Fruit fly (Drosophila melanogaster): Measurements from ENCODE around the gene CG44422.

CG44422 gene

dm6 chrX:11338047-11338747, 35.6 kb upstream of the CG44422 start (continued):
- TF ChIP-seq CG6654 (GFP tag; optimal IDR thresholded peaks at IDR 0.05): peak; percentile 48
- peak; percentile 90 for TF ChIP-seq Med (GFP tag)
- TF ChIP-seq az2 (GFP tag; optimal IDR thresholded peaks at IDR 0.05): peak; percentile 69
- peak; percentile 39 for TF ChIP-seq Sox100B (GFP tag; optimal IDR thresholded peaks at IDR 0.05)
- peak; percentile 73 for TF ChIP-seq Ptx1 (GFP tag; IDR thresholded peaks at IDR 0.05)
- TF ChIP-seq CG30020 (tag; optimal IDR thresholded peaks at IDR 0.05): no peak
- peak; percentile 16 for TF ChIP-seq MTF-1 (GFP tag; optimal IDR thresholded peaks at IDR 0.05; ENCODE audit: borderline replicate concordance)
- TF ChIP-seq sqz (GFP tag; optimal IDR thresholded peaks at IDR 0.05): no peak
- TF ChIP-seq bab2 (GFP tag; optimal IDR thresholded peaks at IDR 0.05): peak; percentile 65
- TF ChIP-seq Gug (GFP tag; IDR thresholded peaks at IDR 0.05): 0 out of 4 replicates have a peak, but pooled peaks have one; percentile 6
- no peak for TF ChIP-seq CG17912 (GFP tag; optimal IDR thresholded peaks at IDR 0.05)
- TF ChIP-seq Opbp (GFP tag; IDR thresholded peaks at IDR 0.05; ENCODE audit: partially characterized antibody): no peak
- TF ChIP-seq HHEX (GFP tag; optimal IDR thresholded peaks at IDR 0.05): peak; percentile 71
- TF ChIP-seq Fer3 (tag; optimal IDR thresholded peaks at IDR 0.05): peak; percentile 49
- TF ChIP-seq CG10209 (GFP tag; optimal IDR thresholded peaks at IDR 0.05): peak; percentile 71
- peak; percentile 70 for TF ChIP-seq dmrt11E (tag; optimal IDR thresholded peaks at IDR 0.05)
- TF ChIP-seq br (optimal IDR thresholded peaks at IDR 0.05): no peak
- TF ChIP-seq nerfin-1 (tag; optimal IDR thresholded peaks at IDR 0.05): peak; percentile 66
- TF ChIP-seq CG3847 (GFP tag; IDR thresholded peaks at IDR 0.05): 0 out of 2 replicates have a peak, but pooled peaks have one; percentile 24
- no peak for TF ChIP-seq CG12071 (GFP tag; optimal IDR thresholded peaks at IDR 0.05)
- TF ChIP-seq Ada2b (GFP tag; IDR thresholded peaks at IDR 0.05): peak; percentile 47; the same call in 1 of the 2 replicates
- TF ChIP-seq zfh2 (GFP tag; optimal IDR thresholded peaks at IDR 0.05): peak; percentile 39
- TF ChIP-seq Bteb2 (GFP tag; optimal IDR thresholded peaks at IDR 0.05): peak; percentile 59
- peak; percentile 47 for TF ChIP-seq CG33213 (GFP tag; optimal IDR thresholded peaks at IDR 0.05)
- TF ChIP-seq CG14710 (tag; optimal IDR thresholded peaks at IDR 0.05): peak; percentile 81
- TF ChIP-seq tin (GFP tag; optimal IDR thresholded peaks at IDR 0.05): peak; percentile 57
- TF ChIP-seq dmrt99B (tag; optimal IDR thresholded peaks at IDR 0.05): peak; percentile 42
- peak; percentile 63 for TF ChIP-seq CG2120 (GFP tag; optimal IDR thresholded peaks at IDR 0.05)
- TF ChIP-seq Doc2 (GFP tag; IDR thresholded peaks at IDR 0.05): no peak
- peak; percentile 54 for TF ChIP-seq Six4 (GFP tag; optimal IDR thresholded peaks at IDR 0.05)
- TF ChIP-seq NC2β (GFP tag; optimal IDR thresholded peaks at IDR 0.05): peak; percentile 60
- TF ChIP-seq CG12219 (GFP tag; optimal IDR thresholded peaks at IDR 0.05): no peak
- TF ChIP-seq toy (GFP tag; IDR thresholded peaks at IDR 0.05): no peak
- TF ChIP-seq CG12659 (GFP tag; optimal IDR thresholded peaks at IDR 0.05): peak; percentile 82
- no peak for TF ChIP-seq salm (tag; optimal IDR thresholded peaks at IDR 0.05)
- peak; percentile 69 for TF ChIP-seq CG18619 (GFP tag; optimal IDR thresholded peaks at IDR 0.05)
- no peak for TF ChIP-seq bigmax (GFP tag; optimal IDR thresholded peaks at IDR 0.05)
- TF ChIP-seq HLH3B (GFP tag; IDR thresholded peaks at IDR 0.05): peak; percentile 58; the same call in 1 of the 2 replicates
- TF ChIP-seq vvl (GFP tag; IDR thresholded peaks at IDR 0.05): peak; percentile 54
- TF ChIP-seq CG3995 (GFP tag; optimal IDR thresholded peaks at IDR 0.05): no peak
- peak; percentile 68; the same call in 1 of the 2 replicates for TF ChIP-seq CG14014 (GFP tag; IDR thresholded peaks at IDR 0.05)
- no peak for TF ChIP-seq prd (optimal IDR thresholded peaks at IDR 0.05)
- peak; percentile 64 for TF ChIP-seq prd (GFP tag; IDR thresholded peaks at IDR 0.05)
- no peak for TF ChIP-seq CG2129 (GFP tag; IDR thresholded peaks at IDR 0.05; ENCODE audit: partially characterized antibody)
- TF ChIP-seq CG14667 (GFP tag; IDR thresholded peaks at IDR 0.05): peak; percentile 36; the same call in 1 of the 2 replicates
- 0 out of 3 replicates have a peak, but pooled peaks have one; percentile 22 for TF ChIP-seq gce (GFP tag; IDR thresholded peaks at IDR 0.05)
- TF ChIP-seq kni (GFP tag; optimal IDR thresholded peaks at IDR 0.05): peak; percentile 39
- no peak for TF ChIP-seq CG11560 (tag; IDR thresholded peaks at IDR 0.05)
- no peak for TF ChIP-seq inv (GFP tag; IDR thresholded peaks at IDR 0.05; ENCODE audit: partially characterized antibody)
- TF ChIP-seq CG4820 (GFP tag; optimal IDR thresholded peaks at IDR 0.05): peak; percentile 77
